Worm (Caenorhabditis elegans) whole organism, young adult: ENCODE data around the gene tag-275.

ENCODE experiments used
- F55B11.4 ChIP-seq: sonication (generic microtip); optimal IDR thresholded peaks from 2 replicates; lab custom pipeline; 2016; ENCODE audit warnings: missing compliant biosample characterization, missing genetic modification characterization, borderline replicate concordance; ENCODE audit not compliant: insufficient read depth
- ZK185.1 ChIP-seq: sonication (generic microtip); optimal IDR thresholded peaks from 2 replicates; lab custom pipeline; 2016; ENCODE audit warnings: mild to moderate bottlenecking, missing genetic modification characterization, missing compliant biosample characterization; ENCODE audit not compliant: poor library complexity, severe bottlenecking
- akir-1 ChIP-seq: fragments of 200-800 bp; sonication (Bioruptor generic); optimal IDR thresholded peaks from 2 replicates; lab custom pipeline; 2018; ENCODE audit warnings: mild to moderate bottlenecking, missing genetic modification characterization, moderate library complexity, missing compliant biosample characterization
- ama-1 ChIP-seq, 3 experiments: fragments of 150-350 bp in 1 of 3; sonication (generic microtip) in 2 of 3; optimal IDR thresholded peaks; 2 replicates each; lab custom pipeline; 2014 to 2018; ENCODE audit warnings: missing biosample characterization in 2 of 3, missing genetic modification characterization in 2 of 3, missing genetic modification reagents in 2 of 3
- attf-3 ChIP-seq: fragments of 200-800 bp; sonication (Bioruptor generic); conservative IDR thresholded peaks from 2 replicates; pipeline ENCODE4 v1.3.6; 2022; ENCODE audit warnings: missing genetic modification reagents, missing genetic modification characterization, missing compliant biosample characterization
- cebp-2 ChIP-seq: fragments of 200-800 bp; sonication (Bioruptor generic); IDR thresholded peaks from 2 replicates; pipeline ENCODE4 v1.3.6; 2022; ENCODE audit warnings: missing genetic modification characterization, missing compliant biosample characterization
- chd-7 ChIP-seq: sonication (generic microtip); optimal IDR thresholded peaks from 2 replicates; lab custom pipeline; 2016; ENCODE audit warnings: mild to moderate bottlenecking, missing genetic modification characterization, moderate library complexity, missing compliant biosample characterization
- die-1 ChIP-seq: sonication (generic microtip); optimal IDR thresholded peaks from 2 replicates; lab custom pipeline; 2016; ENCODE audit warnings: missing genotype, mild to moderate bottlenecking, missing genetic modification characterization, missing compliant biosample characterization
- egl-44 ChIP-seq: fragments of 200-800 bp; sonication (Bioruptor generic); IDR thresholded peaks from 2 replicates; pipeline ENCODE4 v1.3.6; 2022; ENCODE audit warnings: missing genetic modification reagents, missing genetic modification characterization, missing compliant biosample characterization
- lin-35 ChIP-seq, 3 experiments: fragments of 150-350 bp in 2 of 3; sonication (generic microtip) in 1 of 3; optimal IDR thresholded peaks; 2 replicates each; lab custom pipeline; 2014 to 2018; ENCODE audit warnings: missing biosample characterization in 3 of 3, missing genetic modification characterization in 3 of 3, missing genetic modification reagents in 3 of 3
- pha-4 ChIP-seq: fragments of 150-350 bp; sonication (generic microtip); optimal IDR thresholded peaks from 2 replicates; lab custom pipeline; 2014; ENCODE audit warnings: missing biosample characterization, missing genetic modification reagents, missing genetic modification characterization
- snpc-1.1 ChIP-seq: sonication (generic microtip); optimal IDR thresholded peaks from 2 replicates; lab custom pipeline; 2017; ENCODE audit warnings: missing genetic modification characterization, mild to moderate bottlenecking, missing compliant biosample characterization, antibody characterized with exemption, moderate library complexity, missing genotype, missing genetic modification reagents; ENCODE audit not compliant: insufficient read depth
- unc-62 ChIP-seq: fragments of 150-350 bp; optimal IDR thresholded peaks from 2 replicates; lab custom pipeline; 2014; ENCODE audit warnings: missing biosample characterization, missing genetic modification reagents, missing genetic modification characterization
- ztf-6 ChIP-seq: fragments of 200-800 bp; sonication (Bioruptor generic); IDR thresholded peaks from 2 replicates; pipeline ENCODE4 v1.3.6; 2022; ENCODE audit warnings: missing genetic modification reagents, missing genetic modification characterization, missing compliant biosample characterization

- TF ChIP-seq snpc-1.1 (no peak), chd-7 (tag; lab: Kevin White, UChicago) (no peak), ZK185.1 (no peak), unc-62 (GFP tag; lab: Kevin White, UChicago) (no peak), attf-3 (no peak), ama-1 (optimal IDR thresholded peaks at IDR 0.05; lab: Kevin White, UChicago) (no peak), ama-1 (GFP tag; optimal IDR thresholded peaks at IDR 0.05; lab: Kevin White, UChicago) (no peak), F55B11.4 (no peak), akir-1 (GFP tag; lab: Kevin White, UChicago) (no peak), cebp-2 (GFP tag; lab: Robert Waterston, UW) (no peak), pha-4 (tag; lab: Kevin White, UChicago) (no peak), lin-35 (GFP tag; optimal IDR thresholded peaks at IDR 0.05; lab: Kevin White, UChicago) (no peak), egl-44 (GFP tag; lab: Robert Waterston, UW) (no peak), ztf-6 (GFP tag; lab: Robert Waterston, UW) (no peak), die-1 (tag; lab: Kevin White, UChicago) (no peak)
These were observed 49.8 kb downstream of the tag-275 start for ce11 chrX:6100395-6101099.
